Worm (Caenorhabditis elegans) whole organism, young adult: ENCODE measurements around the gene T27A1.3.

ENCODE experiments used
- snpc-4 ChIP-seq, 5 experiments: fragments of 150-350 bp in 1 of 5; sonication (generic microtip) in 4 of 5; optimal IDR thresholded peaks; 2 replicates each; lab custom pipeline; 2014 to 2018; ENCODE audit warnings: missing genetic modification characterization in 5 of 5, missing biosample characterization in 3 of 5, antibody characterized with exemption in 2 of 5, mild to moderate bottlenecking in 2 of 5, missing compliant biosample characterization in 2 of 5, missing genotype in 2 of 5, moderate library complexity in 2 of 5, missing genetic modification reagents in 1 of 5
- xnd-1 ChIP-seq: sonication (generic microtip); optimal IDR thresholded peaks from 2 replicates; lab custom pipeline; 2016; ENCODE audit warnings: missing genotype, missing genetic modification reagents, missing genetic modification characterization, missing compliant biosample characterization
- zfh-2 ChIP-seq: fragments of 200-800 bp; sonication (Bioruptor generic); conservative IDR thresholded peaks from 2 replicates; pipeline ENCODE4 v1.3.6; 2022; ENCODE audit warnings: missing genetic modification reagents, missing genetic modification characterization, missing compliant biosample characterization
- zim-3 ChIP-seq: sonication (generic microtip); optimal IDR thresholded peaks from 2 replicates; lab custom pipeline; 2017; ENCODE audit warnings: mild to moderate bottlenecking, missing genetic modification characterization, moderate library complexity, missing compliant biosample characterization

ce11 chrII:542416-542815, 7.1 kb downstream of the T27A1.3 start:
- TF ChIP-seq snpc-4 (GFP tag; optimal IDR thresholded peaks at IDR 0.05; lab: Kevin White, UChicago) (no peak), snpc-4 (tag; optimal IDR thresholded peaks at IDR 0.05; lab: Kevin White, UChicago) (no peak), zim-3 (no peak), xnd-1 (tag; lab: Kevin White, UChicago) (no peak), zfh-2 (no peak)
